Worm (Caenorhabditis elegans): ENCODE results near the gene gtbp-1.
A peak's percentile ranks its signal among the peaks of the same experiment; 100 is the strongest.

gtbp-1 gene

DNA sequence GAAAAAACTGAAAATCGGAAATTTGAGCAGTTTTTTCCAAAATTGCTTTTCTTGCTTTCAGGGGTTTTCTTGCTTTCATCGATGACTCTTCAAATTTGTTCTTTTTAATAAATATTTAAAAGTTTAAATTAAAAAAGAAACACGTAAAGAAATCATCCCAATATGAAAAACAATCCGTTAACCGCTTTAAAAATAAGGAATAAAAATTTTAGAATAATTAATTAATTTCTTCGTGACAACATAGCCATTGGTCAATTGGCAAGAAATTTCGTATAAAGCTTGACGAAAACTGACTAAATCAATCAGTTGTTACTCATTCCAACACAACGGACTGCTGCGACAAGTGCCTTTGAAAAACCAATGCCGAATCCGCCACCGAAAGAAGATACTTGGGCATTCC lies 16.2 kb downstream of the gtbp-1 start, which contains the start of gene nsph-3.2:
nsph-3.2 (plus strand) TSS at position 301 of the 400 bp plus-strand sequence.
- no peak for TF ChIP-seq nhr-25 (tag; optimal IDR thresholded peaks at IDR 0.05; ENCODE audit: borderline replicate concordance, insufficient read depth)
- no peak for TF ChIP-seq pha-4 (GFP tag; IDR thresholded peaks at IDR 0.05)
- no peak for TF ChIP-seq pha-4 (tag; optimal IDR thresholded peaks at IDR 0.05)
- no peak for TF ChIP-seq tag-97 (GFP tag; IDR thresholded peaks at IDR 0.05)
- TF ChIP-seq T26A8.4 (GFP tag; IDR thresholded peaks at IDR 0.05), result no peak
- TF ChIP-seq nhr-48 (tag; optimal IDR thresholded peaks at IDR 0.05), result no peak
- no peak for TF ChIP-seq cey-2 (tag; optimal IDR thresholded peaks at IDR 0.05; ENCODE audit: borderline replicate concordance, insufficient read depth)
- no peak for TF ChIP-seq egl-27 (tag; optimal IDR thresholded peaks at IDR 0.05)
- no peak for TF ChIP-seq ZK546.5 (tag; optimal IDR thresholded peaks at IDR 0.05)
- no peak for TF ChIP-seq lsy-2 (tag; optimal IDR thresholded peaks at IDR 0.05)
- no peak for TF ChIP-seq lir-3 (tag; optimal IDR thresholded peaks at IDR 0.05)
- TF ChIP-seq vab-7 (GFP tag; IDR thresholded peaks at IDR 0.05), result no peak
- TF ChIP-seq D1046.2 (GFP tag; IDR thresholded peaks at IDR 0.05), result no peak
- no peak for TF ChIP-seq zag-1 (tag; optimal IDR thresholded peaks at IDR 0.05)
- TF ChIP-seq sdz-12 (GFP tag; optimal IDR thresholded peaks at IDR 0.05), result no peak
- TF ChIP-seq dve-1 (tag; optimal IDR thresholded peaks at IDR 0.05; ENCODE audit: insufficient read depth), result no peak
- no peak for TF ChIP-seq gei-8 (GFP tag; optimal IDR thresholded peaks at IDR 0.05)

DNA sequence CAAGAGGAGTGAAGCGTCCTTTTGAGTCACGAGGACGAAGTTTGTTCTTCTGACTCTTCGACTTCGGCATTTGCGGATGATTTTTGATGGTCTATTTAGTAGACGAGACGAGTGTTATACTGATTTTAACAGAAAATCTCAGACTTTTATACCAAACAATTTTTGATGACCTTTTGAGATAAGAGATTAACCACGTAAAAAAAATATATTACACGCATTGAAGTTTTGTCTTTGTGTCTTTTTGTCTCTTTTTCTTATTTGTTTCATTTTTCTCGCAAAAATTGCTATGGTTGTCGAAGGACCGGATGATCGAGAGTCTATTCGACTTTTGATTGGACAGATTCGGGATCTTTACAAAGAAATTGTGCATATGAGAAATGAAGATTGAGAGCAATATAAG lies 17.3 kb downstream of the gtbp-1 start, which contains the start of gene spch-1:
spch-1 (minus strand) TSS at position 101 of the 400 bp plus-strand sequence.
- no peak for TF ChIP-seq lin-1 (GFP tag; IDR thresholded peaks at IDR 0.05)
- peak in 1 of 2 experiments; percentile 29 for TF ChIP-seq unc-62 (GFP tag; optimal IDR thresholded peaks at IDR 0.05 in 1 of 2)
- no peak for TF ChIP-seq unc-62 (tag; optimal IDR thresholded peaks at IDR 0.05)

DNA sequence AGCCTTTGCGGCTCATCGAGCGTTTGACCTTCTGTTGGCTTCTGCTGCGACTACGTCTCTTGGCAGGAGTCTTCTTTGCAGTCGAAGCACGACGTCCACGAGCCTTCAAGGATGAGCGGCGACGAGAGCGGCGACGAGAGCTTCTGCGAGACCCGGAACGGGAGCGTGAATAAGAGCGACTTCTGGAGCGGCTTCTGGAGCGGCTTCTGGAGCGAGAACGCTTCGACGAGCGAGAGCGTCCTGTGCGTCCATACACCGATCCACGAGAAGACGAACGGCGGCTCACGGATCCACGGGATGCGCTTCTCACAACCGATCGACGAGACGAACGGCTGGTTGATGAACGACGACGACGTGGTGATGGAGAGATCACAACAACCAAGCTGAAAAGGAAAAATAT lies 17.9 kb downstream of the gtbp-1 start:
- TF ChIP-seq nhr-25 (tag; optimal IDR thresholded peaks at IDR 0.05; ENCODE audit: borderline replicate concordance, insufficient read depth), result no peak
- peak; percentile 94 for TF ChIP-seq set-16 (GFP tag; IDR thresholded peaks at IDR 0.05)
- peak; percentile 22 for TF ChIP-seq spr-3 (GFP tag; optimal IDR thresholded peaks at IDR 0.05)

DNA sequence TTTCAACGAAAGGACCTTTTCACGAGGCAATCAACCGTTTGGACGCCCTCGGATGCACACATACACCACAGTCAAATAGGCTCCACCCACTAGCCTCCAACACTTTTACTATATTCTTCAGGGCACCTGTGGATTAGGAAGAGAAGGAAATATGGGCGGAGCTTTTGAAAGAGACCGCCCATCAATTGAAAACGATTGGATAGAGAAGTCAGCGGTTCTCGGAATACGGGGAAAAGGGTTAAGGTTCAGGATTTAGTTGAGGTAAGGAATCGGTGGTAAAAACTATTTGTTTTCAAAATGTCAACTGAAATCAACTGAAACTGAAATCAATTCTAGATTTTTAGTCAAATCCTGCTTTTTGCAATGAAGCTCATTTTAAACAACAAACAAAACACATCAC lies 18.3 kb downstream of the gtbp-1 start, which contains the start of gene egl-38:
egl-38 (minus strand) TSS at position 101 of the 400 bp plus-strand sequence.
- TF ChIP-seq ceh-32 (tag; optimal IDR thresholded peaks at IDR 0.05; ENCODE audit: poor library complexity), result no peak
- no peak for TF ChIP-seq zag-1 (tag; optimal IDR thresholded peaks at IDR 0.05)
- TF ChIP-seq mxl-2 (GFP tag; conservative IDR thresholded peaks at IDR 0.05), result no peak
- no peak for TF ChIP-seq ceh-82 (tag; optimal IDR thresholded peaks at IDR 0.05)
- TF ChIP-seq unc-130 (GFP tag; optimal IDR thresholded peaks at IDR 0.05), result no peak
- no peak for TF ChIP-seq T26A8.4 (GFP tag; IDR thresholded peaks at IDR 0.05)
- TF ChIP-seq R02D3.7 (tag; optimal IDR thresholded peaks at IDR 0.05), result no peak
- no peak for TF ChIP-seq lim-7 (GFP tag; IDR thresholded peaks at IDR 0.05)
- TF ChIP-seq ceh-20 (GFP tag; IDR thresholded peaks at IDR 0.05), result no peak
- TF ChIP-seq D1046.2 (GFP tag; IDR thresholded peaks at IDR 0.05), result no peak
- no peak for TF ChIP-seq unc-39 (tag; optimal IDR thresholded peaks at IDR 0.05)
- no peak for TF ChIP-seq lir-3 (tag; optimal IDR thresholded peaks at IDR 0.05)
- TF ChIP-seq F44E2.7 (GFP tag; IDR thresholded peaks at IDR 0.05), result no peak
- no peak for TF ChIP-seq php-3 (GFP tag; IDR thresholded peaks at IDR 0.05)
- TF ChIP-seq fkh-10 (GFP tag; optimal IDR thresholded peaks at IDR 0.05), result no peak
- no peak for TF ChIP-seq F37D6.2 (tag; optimal IDR thresholded peaks at IDR 0.05)

DNA sequence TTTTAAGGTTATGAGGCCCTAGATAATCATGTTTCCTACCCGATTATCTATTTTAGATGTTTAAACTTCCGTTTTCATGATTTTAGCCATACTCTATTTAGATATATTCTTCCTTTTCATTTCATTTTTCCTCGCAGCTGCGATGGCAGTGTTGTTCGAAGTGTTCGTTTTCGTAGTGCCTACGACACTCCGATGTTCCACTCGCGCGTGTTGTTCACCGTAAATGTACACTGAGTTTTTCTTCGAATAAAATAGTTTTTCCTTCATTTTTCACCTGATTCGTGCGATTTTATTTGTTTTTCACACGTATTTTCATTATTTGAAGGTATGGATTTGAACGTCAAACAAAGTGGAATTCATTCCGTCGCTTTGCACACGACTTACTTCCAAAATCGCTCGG lies 31.9 kb downstream of the gtbp-1 start, which contains the start of gene dis-3:
dis-3 (plus strand) TSS at position 322 of the 400 bp plus-strand sequence.
- no peak for TF ChIP-seq unc-39 (tag; optimal IDR thresholded peaks at IDR 0.05)
- TF ChIP-seq zag-1 (tag; optimal IDR thresholded peaks at IDR 0.05), result no peak
- TF ChIP-seq R02D3.7 (tag; optimal IDR thresholded peaks at IDR 0.05), result peak; percentile 55
- 0 out of 2 replicates have a peak, but pooled peaks have one; percentile 31 for TF ChIP-seq Y48G9A.11 (GFP tag; IDR thresholded peaks at IDR 0.05)
- TF ChIP-seq ama-1 (optimal IDR thresholded peaks at IDR 0.05), result no peak
- no peak for TF ChIP-seq snpc-4 (tag; optimal IDR thresholded peaks at IDR 0.05)
- TF ChIP-seq T20F7.1 (GFP tag; optimal IDR thresholded peaks at IDR 0.05), result peak; percentile 88
- TF ChIP-seq ztf-11 (tag; optimal IDR thresholded peaks at IDR 0.05), result no peak
- TF ChIP-seq aha-1 (tag), result peak; percentile 45
- no peak for TF ChIP-seq hlh-11 (tag; optimal IDR thresholded peaks at IDR 0.05)
